Worm (Caenorhabditis elegans): ENCODE data around the gene lurp-4.
A peak's percentile ranks its signal among the peaks of the same experiment; 100 is the strongest.

The lurp-4 gene

DNA sequence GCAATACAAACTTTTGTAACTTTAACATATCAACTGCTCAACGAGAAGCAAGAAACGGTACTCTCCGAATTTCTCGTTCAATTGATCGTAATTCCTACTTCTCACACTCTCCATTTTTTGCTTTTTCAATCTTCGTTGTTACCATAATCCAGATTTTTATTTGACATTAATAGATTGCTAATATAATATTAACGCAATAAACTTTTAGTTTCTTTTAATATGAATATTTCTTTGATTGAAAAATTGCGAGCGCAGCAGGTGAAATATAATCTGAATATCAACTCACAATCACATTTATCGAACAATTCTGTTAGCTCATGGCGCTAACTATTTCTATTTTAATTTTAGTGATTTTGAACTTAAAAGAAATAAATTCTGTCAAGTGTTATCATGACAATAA, at the start of gene lurp-4:
Gene lurp-4 (plus strand): TSS at position 301 of the 400 bp plus-strand sequence.
- TF ChIP-seq lin-32 (GFP tag; optimal IDR thresholded peaks at IDR 0.05) (no peak), blmp-1 (tag; optimal IDR thresholded peaks at IDR 0.05) (no peak), flh-1 (GFP tag; optimal IDR thresholded peaks at IDR 0.05) (no peak), nhr-2 (tag; optimal IDR thresholded peaks at IDR 0.05) (no peak), unc-62 (GFP tag; optimal IDR thresholded peaks at IDR 0.05) (no peak), tbx-8 (GFP tag; optimal IDR thresholded peaks at IDR 0.05) (no peak), sptf-1 (tag; optimal IDR thresholded peaks at IDR 0.05) (no peak), cnd-1 (tag; optimal IDR thresholded peaks at IDR 0.05) (no peak), nhr-76 (tag; optimal IDR thresholded peaks at IDR 0.05) (no peak), unc-120 (tag; optimal IDR thresholded peaks at IDR 0.05; ENCODE audit: poor library complexity, severe bottlenecking) (no peak), hlh-1 (tag; optimal IDR thresholded peaks at IDR 0.05) (no peak)

DNA sequence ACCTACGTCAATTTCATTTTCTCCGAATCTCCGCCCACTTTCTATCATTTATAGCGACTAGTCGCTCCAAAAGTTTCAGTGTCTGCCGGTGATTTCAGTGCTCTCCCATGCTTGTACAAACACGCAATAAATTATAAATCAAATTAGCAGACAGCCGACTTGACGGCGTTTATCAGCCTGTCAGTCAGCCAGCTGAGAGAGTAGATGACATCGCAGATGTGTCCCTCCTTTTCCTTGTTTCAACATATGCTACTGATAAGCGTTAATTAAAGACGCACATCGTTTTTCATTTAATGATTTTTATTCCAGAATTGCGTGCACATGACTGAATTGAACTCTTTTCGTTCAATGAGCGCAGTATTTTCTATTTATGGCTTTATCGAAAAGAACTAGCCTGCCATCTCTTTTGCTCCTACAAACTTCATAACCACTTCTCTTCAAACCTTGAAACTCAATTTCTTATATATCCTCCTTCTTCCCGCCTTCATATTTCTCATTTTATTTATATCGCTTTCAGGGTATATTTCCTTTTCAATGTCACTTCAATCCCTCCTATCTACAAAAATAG, 49.2 kb upstream of the lurp-4 start, which contains the start of gene lap-2:
Gene lap-2 (plus strand): TSS at position 518 of the 568 bp plus-strand sequence.
- no peak for TF ChIP-seq elt-3 (tag; optimal IDR thresholded peaks at IDR 0.05)
- no peak for TF ChIP-seq nhr-2 (tag; optimal IDR thresholded peaks at IDR 0.05)
- peak; percentile 71 for TF ChIP-seq unc-62 (GFP tag; optimal IDR thresholded peaks at IDR 0.05)
- TF ChIP-seq cnd-1 (tag; optimal IDR thresholded peaks at IDR 0.05), result no peak
- no peak for TF ChIP-seq ham-2 (GFP tag; optimal IDR thresholded peaks at IDR 0.05)
- no peak for TF ChIP-seq nhr-237 (tag; optimal IDR thresholded peaks at IDR 0.05)
- no peak for TF ChIP-seq ceh-83 (GFP tag; optimal IDR thresholded peaks at IDR 0.05)

DNA sequence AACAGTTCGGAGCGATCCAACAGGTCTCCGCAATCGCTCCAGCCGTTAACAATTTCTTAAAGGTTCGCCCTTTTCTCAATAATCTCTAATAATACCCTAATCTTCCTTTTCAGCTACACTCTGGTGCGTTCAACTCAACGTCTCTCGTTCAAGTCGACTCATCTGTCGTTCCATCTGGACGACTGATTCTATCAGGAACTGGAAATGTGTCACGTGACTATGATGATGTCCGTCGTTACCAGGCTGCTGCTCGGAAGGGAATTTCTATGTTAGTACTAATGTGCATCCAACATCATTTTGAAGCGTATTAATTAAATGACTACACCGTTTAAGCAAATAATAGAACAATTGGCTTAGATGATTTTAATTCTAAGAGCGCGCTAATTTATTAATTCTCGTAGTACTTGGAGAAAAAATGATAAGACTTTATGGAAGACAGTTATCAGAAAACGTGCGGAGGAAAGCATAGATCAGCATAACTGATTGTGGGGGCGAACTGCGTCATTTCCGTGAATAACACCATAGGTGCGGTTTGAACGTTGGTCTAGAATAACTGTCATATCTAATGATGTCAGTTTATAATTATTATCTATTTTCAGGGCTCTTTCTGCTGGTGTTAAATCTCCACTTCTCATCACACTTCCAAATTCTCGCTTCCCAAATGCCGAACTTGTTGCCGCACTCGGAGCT, 48.5 kb upstream of the lurp-4 start:
- TF ChIP-seq lin-32 (GFP tag; optimal IDR thresholded peaks at IDR 0.05), result no peak
- TF ChIP-seq sptf-1 (tag; optimal IDR thresholded peaks at IDR 0.05), result no peak
- TF ChIP-seq flh-1 (GFP tag; optimal IDR thresholded peaks at IDR 0.05), result no peak
- no peak for TF ChIP-seq unc-62 (GFP tag; optimal IDR thresholded peaks at IDR 0.05)
- no peak for TF ChIP-seq lsy-2 (tag; optimal IDR thresholded peaks at IDR 0.05)
- no peak for TF ChIP-seq nhr-2 (tag; optimal IDR thresholded peaks at IDR 0.05)
- TF ChIP-seq nhr-237 (tag; optimal IDR thresholded peaks at IDR 0.05), result no peak
- no peak for TF ChIP-seq ceh-39 (tag; optimal IDR thresholded peaks at IDR 0.05)

DNA sequence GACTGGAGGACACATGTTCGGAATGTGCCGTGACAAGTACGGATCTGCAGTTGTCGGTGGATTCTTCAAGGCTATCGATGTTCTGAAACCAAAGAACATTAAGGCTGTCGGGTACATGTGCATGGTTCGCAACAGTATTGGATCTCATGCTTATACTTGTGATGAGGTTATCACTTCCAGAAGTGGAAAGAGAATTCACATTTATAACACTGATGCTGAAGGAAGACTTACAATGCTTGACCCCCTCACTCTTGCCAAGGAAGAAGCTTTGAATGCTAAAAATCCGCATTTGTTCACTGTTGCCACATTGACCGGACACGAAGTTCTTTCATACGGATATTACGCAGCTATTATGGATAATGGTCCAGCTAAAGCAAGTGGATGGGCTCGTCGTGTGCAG, 47.4 kb upstream of the lurp-4 start:
- no peak for TF ChIP-seq ceh-83 (GFP tag; optimal IDR thresholded peaks at IDR 0.05)
- TF ChIP-seq ces-1 (GFP tag; optimal IDR thresholded peaks at IDR 0.05), result no peak
- TF ChIP-seq elt-3 (tag; optimal IDR thresholded peaks at IDR 0.05), result no peak
- no peak for TF ChIP-seq nhr-28 (tag; optimal IDR thresholded peaks at IDR 0.05)
- no peak for TF ChIP-seq mls-2 (tag; optimal IDR thresholded peaks at IDR 0.05)
- TF ChIP-seq mab-5 (tag; optimal IDR thresholded peaks at IDR 0.05), result no peak
- no peak for TF ChIP-seq blmp-1 (tag; optimal IDR thresholded peaks at IDR 0.05)
- TF ChIP-seq lin-13 (tag; optimal IDR thresholded peaks at IDR 0.05), result no peak
- TF ChIP-seq sptf-1 (tag; optimal IDR thresholded peaks at IDR 0.05), result no peak
- no peak for TF ChIP-seq unc-39 (tag; optimal IDR thresholded peaks at IDR 0.05)
- TF ChIP-seq elt-1 (tag; optimal IDR thresholded peaks at IDR 0.05; ENCODE audit: borderline replicate concordance, insufficient read depth), result no peak
- no peak for TF ChIP-seq cnd-1 (tag; optimal IDR thresholded peaks at IDR 0.05)
- TF ChIP-seq ceh-39 (tag; optimal IDR thresholded peaks at IDR 0.05), result no peak
- no peak for TF ChIP-seq pha-4 (tag; optimal IDR thresholded peaks at IDR 0.05)
- TF ChIP-seq M03D4.4 (tag; optimal IDR thresholded peaks at IDR 0.05), result no peak
- no peak for TF ChIP-seq flh-1 (GFP tag; optimal IDR thresholded peaks at IDR 0.05)
- TF ChIP-seq mep-1 (tag; optimal IDR thresholded peaks at IDR 0.05), result no peak
- TF ChIP-seq ham-2 (GFP tag; optimal IDR thresholded peaks at IDR 0.05), result no peak

DNA sequence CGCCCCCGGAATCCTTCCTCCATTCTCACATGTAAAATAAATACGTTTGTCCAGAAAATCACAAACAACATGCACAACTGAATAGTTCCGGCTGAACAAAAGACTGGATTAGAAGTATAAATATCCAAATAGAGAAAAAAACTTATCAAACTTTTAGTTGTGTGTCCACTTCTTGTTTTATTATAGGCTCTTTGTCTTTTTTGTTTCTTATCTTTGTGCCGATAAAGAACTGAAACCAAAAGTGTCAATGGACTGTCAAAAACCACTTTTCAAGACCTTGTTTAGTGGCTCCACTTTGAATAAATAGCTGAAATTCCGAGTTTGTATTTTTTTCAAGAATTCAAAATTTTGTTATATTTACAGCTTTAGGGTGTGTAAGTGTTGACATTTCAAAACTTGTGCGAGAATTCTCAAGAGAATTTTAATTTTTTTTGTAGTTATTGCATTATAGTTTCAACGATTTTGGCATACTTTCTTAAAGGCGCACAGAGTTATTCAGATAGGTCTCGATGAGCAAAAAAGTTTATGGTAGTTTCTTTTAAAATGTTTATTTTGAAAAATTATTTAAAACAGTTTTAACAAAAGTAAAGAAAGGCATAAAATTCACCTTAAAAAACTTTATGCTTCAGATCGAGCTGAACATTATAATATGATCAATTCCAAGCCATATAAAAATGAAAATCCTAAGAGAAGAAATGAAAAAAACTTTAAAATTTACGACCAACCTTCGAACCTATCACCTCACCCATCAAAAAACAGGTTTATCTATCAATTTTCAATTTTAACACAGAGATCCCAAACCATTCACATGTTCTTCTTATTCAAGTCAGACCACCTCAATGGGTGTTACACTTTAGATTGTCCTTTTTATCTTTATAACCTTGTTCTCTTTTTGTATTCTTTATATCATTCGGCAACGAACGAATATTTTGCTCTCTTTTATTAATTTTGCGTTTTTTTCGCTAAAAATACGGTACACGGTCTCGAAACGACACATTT, 46.0 kb upstream of the lurp-4 start:
- TF ChIP-seq pha-4 (tag; optimal IDR thresholded peaks at IDR 0.05), result no peak
- TF ChIP-seq nhr-28 (tag; optimal IDR thresholded peaks at IDR 0.05), result no peak
- TF ChIP-seq ces-1 (GFP tag; optimal IDR thresholded peaks at IDR 0.05), result no peak
- no peak for TF ChIP-seq ceh-43 (GFP tag; optimal IDR thresholded peaks at IDR 0.05)
- TF ChIP-seq nhr-76 (tag; optimal IDR thresholded peaks at IDR 0.05), result no peak
- no peak for TF ChIP-seq unc-39 (tag; optimal IDR thresholded peaks at IDR 0.05)
- TF ChIP-seq unc-62 (GFP tag; optimal IDR thresholded peaks at IDR 0.05), result no peak
- TF ChIP-seq bed-3 (GFP tag; optimal IDR thresholded peaks at IDR 0.05), result no peak
- TF ChIP-seq nhr-2 (tag; optimal IDR thresholded peaks at IDR 0.05), result no peak
- TF ChIP-seq hlh-1 (tag; optimal IDR thresholded peaks at IDR 0.05), result no peak
- no peak for TF ChIP-seq ceh-83 (GFP tag; optimal IDR thresholded peaks at IDR 0.05)
- no peak for TF ChIP-seq lin-13 (tag; optimal IDR thresholded peaks at IDR 0.05)
- TF ChIP-seq zip-8 (tag; optimal IDR thresholded peaks at IDR 0.05), result no peak
- no peak for TF ChIP-seq lin-32 (GFP tag; optimal IDR thresholded peaks at IDR 0.05)
- no peak for TF ChIP-seq flh-1 (GFP tag; optimal IDR thresholded peaks at IDR 0.05)
